Fruit fly (Drosophila melanogaster) whole organism, embryonic: Measurements from ENCODE around the gene CG7183.

Experiments
- CG7745 ChIP-seq: fragments of 200-800 bp; sonication (Bioruptor generic); optimal IDR thresholded peaks from 2 replicates; lab custom pipeline; 2018; ENCODE audit warnings: missing biosample characterization, mild to moderate bottlenecking, missing genetic modification characterization, moderate library complexity
- Oaz ChIP-seq: fragments of 200-800 bp; sonication (Bioruptor generic); IDR thresholded peaks from 2 replicates; pipeline ENCODE4 v1.3.6; 2022; ENCODE audit warnings: missing biosample characterization, missing genetic modification characterization

DNA sequence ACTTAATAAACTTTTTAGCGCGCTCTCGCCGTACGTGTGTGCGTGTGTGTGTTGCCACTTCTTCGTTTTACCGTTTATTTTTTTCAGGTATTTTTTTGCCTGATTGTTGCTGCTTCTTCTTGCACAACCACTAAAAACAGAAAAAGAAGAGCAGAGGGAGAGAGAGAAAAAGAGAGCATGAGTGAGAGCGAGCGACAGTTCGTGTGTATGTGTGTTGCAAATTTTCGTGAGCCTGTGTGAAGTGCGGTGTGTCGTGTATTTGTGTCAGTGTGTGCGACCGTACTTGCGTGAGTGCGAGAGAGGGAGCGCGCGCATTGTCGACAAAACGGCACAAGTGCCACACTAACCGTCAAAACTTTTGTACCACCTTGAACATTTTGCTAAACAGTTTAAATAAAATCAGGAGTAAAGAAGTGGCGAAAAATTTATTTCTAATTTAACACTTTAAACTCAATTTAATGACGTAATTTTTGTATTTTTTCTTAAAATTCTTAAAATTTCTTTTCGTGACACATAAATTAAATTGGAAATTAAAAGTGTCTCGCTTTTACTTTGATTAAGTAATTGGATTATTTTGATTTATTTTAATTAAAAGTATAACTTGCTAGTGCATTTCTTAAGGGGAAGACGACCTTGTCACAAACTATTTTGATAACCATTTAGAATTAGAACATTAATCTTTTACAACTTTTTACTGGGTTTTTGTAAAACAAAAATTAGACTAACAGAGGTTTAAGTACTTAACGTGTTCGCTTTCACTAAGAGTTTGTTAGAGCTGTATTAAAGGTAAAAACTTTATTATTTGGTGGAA is 23.3 kb downstream of the CG7183 start:
- TF ChIP-seq Oaz (GFP tag; lab: Robert Waterston, UW) (no peak), CG7745 (peak; percentile 26)
